Fruit fly (Drosophila melanogaster): Measurements from ENCODE around the gene CG14294.

dm6 chr3R:18915644-18916194 lies 13.7 kb upstream of the CG14294 start:
- TF ChIP-seq CG8478 (optimal IDR thresholded peaks at IDR 0.05): no peak
- no peak for TF ChIP-seq CTCF (optimal IDR thresholded peaks at IDR 0.05)
